Worm (Caenorhabditis elegans): ENCODE data around the gene F19G12.3.

- TF ChIP-seq B0336.3 (GFP tag; IDR thresholded peaks at IDR 0.05) (no peak), atf-7 (tag; optimal IDR thresholded peaks at IDR 0.05) (no peak), snpc-1.1 (tag; optimal IDR thresholded peaks at IDR 0.05; ENCODE audit: insufficient read depth) (no peak), lin-26 (GFP tag; IDR thresholded peaks at IDR 0.05) (no peak), F10E7.11 (tag; optimal IDR thresholded peaks at IDR 0.05) (no peak), K11D2.4 (GFP tag; IDR thresholded peaks at IDR 0.05) (no peak), chd-7 (tag; optimal IDR thresholded peaks at IDR 0.05) (no peak), K12H6.12 (tag; optimal IDR thresholded peaks at IDR 0.05) (no peak), ceh-40 (GFP tag; IDR thresholded peaks at IDR 0.05) (no peak), sea-2 (GFP tag; IDR thresholded peaks at IDR 0.05) (no peak), repo-1 (tag; optimal IDR thresholded peaks at IDR 0.05) (no peak), unc-130 (GFP tag; optimal IDR thresholded peaks at IDR 0.05) (no peak)
Measured at ce11 chrX:1410552-1410951, 14.1 kb upstream of the F19G12.3 start, which contains the start of gene abu-2.

Measured in whole organism, young adult.